Worm (Caenorhabditis elegans): Measurements from ENCODE around the gene ceh-7.

The ceh-7 gene

ce11 chrII:8732339-8733100 is 28.9 kb upstream of the ceh-7 start, which contains the start of gene rol-6:
Gene rol-6, plus strand, starts transcription at chrII:8733050.
- TF ChIP-seq blmp-1 (tag; optimal IDR thresholded peaks at IDR 0.05) = peak; percentile 50
- no peak for TF ChIP-seq Y116A8C.19 (tag; optimal IDR thresholded peaks at IDR 0.05; ENCODE audit: borderline replicate concordance)
- TF ChIP-seq aly-2 (tag; optimal IDR thresholded peaks at IDR 0.05) = no peak
- TF ChIP-seq sup-37 (GFP tag; optimal IDR thresholded peaks at IDR 0.05) = no peak
- TF ChIP-seq nhr-90 (tag; optimal IDR thresholded peaks at IDR 0.05; ENCODE audit: poor library complexity) = no peak

DNA sequence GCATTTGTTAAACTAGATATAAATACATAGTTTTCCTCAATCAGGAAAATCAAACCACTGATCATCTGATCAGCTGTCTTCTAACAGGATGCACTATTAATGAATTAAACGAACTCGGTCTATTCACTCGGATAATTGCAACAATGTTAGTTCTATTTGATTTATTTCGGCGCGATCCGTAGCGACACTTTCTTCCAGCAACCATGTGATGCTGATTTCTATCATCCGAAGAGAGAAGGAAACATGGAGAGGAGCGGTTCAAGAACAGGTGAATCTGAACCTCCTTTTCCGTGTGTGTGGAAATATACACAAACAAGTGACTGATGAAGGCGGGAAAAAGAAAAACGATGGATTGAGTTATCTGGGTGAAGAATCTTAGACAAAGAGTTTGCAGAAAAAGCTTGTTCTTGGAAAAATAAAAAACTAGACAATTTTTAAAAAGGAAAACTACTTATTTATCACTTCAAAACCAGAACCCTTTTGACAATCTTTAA is 28.2 kb upstream of the ceh-7 start:
- TF ChIP-seq blmp-1 (tag; optimal IDR thresholded peaks at IDR 0.05) = peak; percentile 89
- TF ChIP-seq aly-2 (tag; optimal IDR thresholded peaks at IDR 0.05) = no peak

DNA sequence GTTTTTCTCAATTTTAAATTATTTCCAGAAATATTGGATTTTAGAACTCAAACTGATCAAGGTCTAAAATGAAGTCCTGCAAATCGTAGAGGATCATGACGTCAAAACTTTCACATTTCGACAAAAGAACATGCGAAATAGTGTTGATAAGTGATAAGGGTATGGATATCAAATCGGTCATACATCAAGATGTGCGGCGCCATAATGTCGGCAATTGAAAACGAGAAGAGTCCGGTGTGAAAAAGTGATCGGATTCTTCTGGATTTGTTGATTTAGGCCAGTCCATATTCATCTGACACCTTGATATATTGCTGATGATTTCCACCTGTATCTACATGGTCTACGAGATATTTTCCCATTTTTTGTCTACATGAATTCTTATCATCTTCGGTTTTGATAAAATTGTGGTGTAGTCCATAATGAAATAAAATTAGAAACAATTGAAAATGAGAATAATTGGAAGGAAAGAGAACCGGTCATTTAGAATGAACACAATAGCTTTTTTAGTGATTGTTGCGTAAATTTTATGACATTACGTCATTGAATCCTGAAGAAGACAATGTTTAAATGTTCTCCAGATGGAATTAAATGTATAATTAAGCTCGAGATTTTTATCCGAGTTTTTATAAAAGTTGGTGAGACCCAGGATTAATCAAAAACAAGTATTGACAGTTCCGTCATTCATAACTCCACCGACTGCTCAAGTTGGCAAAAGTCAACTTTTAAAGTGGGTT is 27.5 kb upstream of the ceh-7 start:
- TF ChIP-seq elt-3 (tag; optimal IDR thresholded peaks at IDR 0.05) (peak in 1 of 6 experiments; percentile 87), hlh-4 (tag; optimal IDR thresholded peaks at IDR 0.05) (no peak), jun-1 (tag; optimal IDR thresholded peaks at IDR 0.05) (no peak), fkh-8 (tag; optimal IDR thresholded peaks at IDR 0.05) (no peak), lin-13 (GFP tag; optimal IDR thresholded peaks at IDR 0.05) (no peak), efl-1 (optimal IDR thresholded peaks at IDR 0.05) (no peak), efl-1 (GFP tag; optimal IDR thresholded peaks at IDR 0.05 in 1 of 2) (peak in 1 of 2 experiments; percentile 27), mef-2 (tag; optimal IDR thresholded peaks at IDR 0.05) (no peak), alr-1 (tag; optimal IDR thresholded peaks at IDR 0.05; ENCODE audit: borderline replicate concordance) (no peak), snpc-4 (tag; optimal IDR thresholded peaks at IDR 0.05) (no peak), ces-1 (GFP tag; optimal IDR thresholded peaks at IDR 0.05) (no peak), vab-15 (tag; optimal IDR thresholded peaks at IDR 0.05) (no peak), blmp-1 (tag; optimal IDR thresholded peaks at IDR 0.05) (peak; percentile 96), mdl-1 (tag; optimal IDR thresholded peaks at IDR 0.05) (no peak), nhr-71 (tag; optimal IDR thresholded peaks at IDR 0.05) (no peak)

DNA sequence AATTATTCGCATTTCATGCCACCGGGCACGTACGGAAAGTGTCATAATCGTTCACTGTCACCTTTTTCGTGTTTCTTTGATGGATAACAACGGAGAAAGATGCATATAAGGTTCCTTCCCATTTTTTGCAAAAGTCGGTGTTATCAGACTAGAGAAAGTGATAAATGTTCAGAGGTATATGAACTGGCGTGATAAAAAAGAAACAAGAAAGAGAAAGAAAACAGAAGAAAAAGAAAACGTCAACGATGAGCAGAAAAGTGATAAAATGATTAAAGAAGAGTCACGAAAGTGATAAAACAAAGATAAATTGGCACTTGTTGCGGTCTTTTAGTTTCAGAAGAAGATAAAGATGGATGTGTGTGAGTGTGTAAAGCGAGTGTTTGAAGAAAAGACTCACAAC is 26.7 kb upstream of the ceh-7 start:
- no peak for TF ChIP-seq grh-1 (GFP tag; IDR thresholded peaks at IDR 0.05)
- peak; percentile 32 for TF ChIP-seq rnt-1 (tag; optimal IDR thresholded peaks at IDR 0.05)
- peak in 1 of 6 experiments; percentile 46 for TF ChIP-seq elt-3 (tag; optimal IDR thresholded peaks at IDR 0.05)
- no peak for TF ChIP-seq ztf-11 (tag; optimal IDR thresholded peaks at IDR 0.05)
- no peak for TF ChIP-seq sup-37 (GFP tag; optimal IDR thresholded peaks at IDR 0.05)
- TF ChIP-seq blmp-1 (tag; optimal IDR thresholded peaks at IDR 0.05) = peak; percentile 93
- no peak for TF ChIP-seq jun-1 (tag; optimal IDR thresholded peaks at IDR 0.05)
- no peak for TF ChIP-seq nhr-11 (tag; optimal IDR thresholded peaks at IDR 0.05)
- TF ChIP-seq lin-14 (GFP tag; optimal IDR thresholded peaks at IDR 0.05) = peak; percentile 23

DNA sequence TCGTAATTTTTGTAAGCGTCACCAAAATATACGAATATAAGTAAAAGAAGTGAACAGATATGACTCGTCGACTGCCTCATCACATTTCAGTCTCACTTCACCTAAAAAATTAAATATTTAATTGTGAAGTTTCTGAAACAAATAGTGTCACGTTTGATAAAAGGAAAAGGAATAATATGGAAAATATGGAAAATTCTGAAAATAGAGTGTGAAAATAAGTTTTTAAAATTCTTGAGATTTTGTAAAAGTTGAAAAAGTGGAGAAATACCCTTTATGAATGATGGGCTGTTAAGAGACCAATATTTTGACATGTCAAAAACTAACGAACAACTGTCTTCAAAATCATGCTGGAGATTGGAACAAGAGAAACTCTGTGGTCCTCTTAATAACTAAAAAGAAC is 23.1 kb upstream of the ceh-7 start, which contains the start of gene T01B7.9:
T01B7.9 (minus strand) TSS at position 101 of the 400 bp plus-strand sequence.
- TF ChIP-seq ama-1 (optimal IDR thresholded peaks at IDR 0.05) (no peak), unc-98 (GFP tag; IDR thresholded peaks at IDR 0.05) (no peak), snpc-4 (tag; optimal IDR thresholded peaks at IDR 0.05) (no peak), aly-2 (tag; optimal IDR thresholded peaks at IDR 0.05) (no peak), mef-2 (tag; optimal IDR thresholded peaks at IDR 0.05) (no peak), blmp-1 (tag; optimal IDR thresholded peaks at IDR 0.05) (no peak), unc-86 (tag; optimal IDR thresholded peaks at IDR 0.05) (no peak), pag-3 (tag; optimal IDR thresholded peaks at IDR 0.05; ENCODE audit: borderline replicate concordance, insufficient read depth) (no peak), sox-4 (tag; optimal IDR thresholded peaks at IDR 0.05) (no peak), elt-3 (tag; optimal IDR thresholded peaks at IDR 0.05) (no peak), efl-3 (GFP tag; optimal IDR thresholded peaks at IDR 0.05) (no peak), dsc-1 (tag; optimal IDR thresholded peaks at IDR 0.05) (no peak), pqm-1 (tag; optimal IDR thresholded peaks at IDR 0.05) (no peak), mab-9 (GFP tag; IDR thresholded peaks at IDR 0.05) (no peak), skn-1 (tag; optimal IDR thresholded peaks at IDR 0.05) (no peak), jun-1 (tag; optimal IDR thresholded peaks at IDR 0.05) (no peak), ztf-4 (tag; optimal IDR thresholded peaks at IDR 0.05) (no peak)
